Fruit fly (Drosophila melanogaster): ENCODE results near the gene Mhc.

DNA sequence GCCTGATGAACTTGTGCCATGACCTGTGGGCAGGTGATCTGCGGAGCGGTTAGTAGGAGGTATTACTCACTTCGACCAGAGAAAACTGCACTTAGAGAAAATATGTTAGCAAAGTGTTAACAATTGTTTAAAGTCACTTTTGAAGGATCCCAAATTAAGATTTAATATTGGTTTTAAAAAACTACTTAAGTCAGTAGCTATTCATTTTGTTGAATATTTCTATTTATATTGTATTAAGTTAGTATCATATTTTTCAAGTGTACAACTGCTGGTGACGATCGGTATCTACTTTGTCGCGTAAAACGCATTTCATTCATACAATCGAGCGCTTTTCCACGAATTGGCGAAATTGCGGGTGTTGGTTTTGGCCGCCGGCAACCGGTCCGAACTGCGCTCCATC lies 37.3 kb downstream of the Mhc start:
- TF ChIP-seq ttk (optimal IDR thresholded peaks at IDR 0.05) (no peak), Myc (optimal IDR thresholded peaks at IDR 0.05) (no peak), h (optimal IDR thresholded peaks at IDR 0.05) (no peak)

Data from Kc167 (cell line).